Fruit fly (Drosophila melanogaster) whole organism, embryonic: ENCODE data around the gene Wdr92.
A peak's percentile ranks its signal among the peaks of the same experiment; 100 is the strongest.

Source experiments
- CG11247 ChIP-seq: fragments of 200-800 bp; sonication (Bioruptor generic); IDR thresholded peaks from 2 replicates; pipeline ENCODE4 v1.3.6; 2022; ENCODE audit warnings: missing biosample characterization, missing genetic modification characterization
- CG17912 ChIP-seq: fragments of 200-800 bp; sonication (Bioruptor generic); optimal IDR thresholded peaks from 2 replicates; lab custom pipeline; 2018; ENCODE audit warnings: missing biosample characterization, mild to moderate bottlenecking, missing genetic modification characterization
- CG3065 ChIP-seq: fragments of 200-800 bp; sonication (Bioruptor generic); optimal IDR thresholded peaks from 2 replicates; lab custom pipeline; 2016; ENCODE audit warnings: missing biosample characterization, missing genetic modification characterization
- CG8089 ChIP-seq: fragments of 200-800 bp; sonication (Bioruptor generic); optimal IDR thresholded peaks from 3 replicates; lab custom pipeline; 2016; ENCODE audit warnings: missing biosample characterization, missing genetic modification characterization
- dmrt11E ChIP-seq: fragments of 200-800 bp; sonication (Bioruptor generic); optimal IDR thresholded peaks from 3 replicates; lab custom pipeline; 2018; ENCODE audit warnings: missing biosample characterization, mild to moderate bottlenecking, missing genetic modification characterization, moderate library complexity
- kay ChIP-seq: fragments of 200-800 bp; sonication (Bioruptor generic); optimal IDR thresholded peaks from 2 replicates; lab custom pipeline; 2016; ENCODE audit warnings: missing biosample characterization, missing genetic modification characterization
- pita ChIP-seq: fragments of 200-800 bp; sonication (Bioruptor generic); optimal IDR thresholded peaks from 2 replicates; lab custom pipeline; 2017; ENCODE audit warnings: missing biosample characterization, mild to moderate bottlenecking, missing genetic modification characterization
- stc ChIP-seq: fragments of 200-800 bp; sonication (Bioruptor generic); IDR thresholded peaks from 2 replicates; pipeline ENCODE4 v1.3.6; 2022; ENCODE audit warnings: missing biosample characterization, missing genetic modification characterization

- no peak for TF ChIP-seq kay (GFP tag; lab: Kevin White, UChicago)
- TF ChIP-seq dmrt11E (tag; lab: Kevin White, UChicago) = peak; percentile 18
- TF ChIP-seq CG8089 (GFP tag; lab: Kevin White, UChicago) = no peak
- TF ChIP-seq CG17912 (GFP tag; lab: Kevin White, UChicago) = no peak
- TF ChIP-seq CG11247 = no peak
- no peak for TF ChIP-seq pita (GFP tag; lab: Kevin White, UChicago)
- no peak for TF ChIP-seq stc (GFP tag; lab: Robert Waterston, UW)
- TF ChIP-seq CG3065 (GFP tag; lab: Kevin White, UChicago) = no peak
Observed at dm6 chr3L:17937315-17937714, 29.4 kb downstream of the Wdr92 start.
